Worm (Caenorhabditis elegans) whole organism, L3 larva: ENCODE measurements around the gene nspg-1.

ENCODE experiments used
- R02D3.7 ChIP-seq: fragments of 150-350 bp; optimal IDR thresholded peaks from 2 replicates; lab custom pipeline; 2014; ENCODE audit warnings: missing biosample characterization, missing genetic modification characterization
- aly-2 ChIP-seq: fragments of 150-350 bp; optimal IDR thresholded peaks from 2 replicates; lab custom pipeline; 2014; ENCODE audit warnings: missing biosample characterization, missing genetic modification characterization
- ama-1 ChIP-seq: fragments of 150-350 bp; optimal IDR thresholded peaks from 2 replicates; lab custom pipeline; 2018
- egl-27 ChIP-seq: sonication (generic microtip); optimal IDR thresholded peaks from 4 replicates; lab custom pipeline; 2017; ENCODE audit warnings: missing biosample characterization, missing genetic modification reagents, missing genetic modification characterization
- elt-1 ChIP-seq: fragments of 150-350 bp; optimal IDR thresholded peaks from 2 replicates; lab custom pipeline; 2014; ENCODE audit warnings: missing biosample characterization, missing genetic modification characterization
- fkh-10 ChIP-seq: sonication (generic microtip); optimal IDR thresholded peaks from 2 replicates; lab custom pipeline; 2017; ENCODE audit warnings: missing biosample characterization, missing genetic modification reagents, missing genetic modification characterization
- fos-1 ChIP-seq: fragments of 150-350 bp; optimal IDR thresholded peaks from 2 replicates; lab custom pipeline; 2014; ENCODE audit warnings: missing biosample characterization, missing genetic modification characterization
- nhr-12 ChIP-seq: fragments of 150-350 bp; optimal IDR thresholded peaks from 2 replicates; lab custom pipeline; 2014; ENCODE audit warnings: missing biosample characterization, missing genetic modification characterization
- nhr-77 ChIP-seq: fragments of 150-350 bp; optimal IDR thresholded peaks from 2 replicates; lab custom pipeline; 2014; ENCODE audit warnings: missing biosample characterization, missing genetic modification characterization
- unc-39 ChIP-seq: sonication (generic microtip); optimal IDR thresholded peaks from 4 replicates; lab custom pipeline; 2017; ENCODE audit warnings: missing biosample characterization, missing genetic modification characterization
- ztf-11 ChIP-seq: fragments of 150-350 bp; optimal IDR thresholded peaks from 2 replicates; lab custom pipeline; 2014; ENCODE audit warnings: missing biosample characterization, missing genetic modification characterization

- TF ChIP-seq nhr-12 (tag; lab: Kevin White, UChicago) (no peak), fkh-10 (GFP tag; lab: Kevin White, UChicago) (no peak), R02D3.7 (tag; lab: Kevin White, UChicago) (no peak), unc-39 (tag; lab: Kevin White, UChicago) (no peak), elt-1 (tag; lab: Kevin White, UChicago) (no peak), nhr-77 (tag; lab: Kevin White, UChicago) (no peak), aly-2 (tag; lab: Kevin White, UChicago) (no peak), ama-1 (lab: Kevin White, UChicago) (no peak), fos-1 (no peak), egl-27 (tag; lab: Kevin White, UChicago) (no peak), ztf-11 (no peak)
Measured at ce11 chrV:12824777-12825176, 43.1 kb downstream of the nspg-1 start, which contains the start of gene ugt-16.
